Worm (Caenorhabditis elegans): ENCODE data around the gene str-13.

The str-13 gene

ce11 chrV:2684227-2684626, 42.8 kb downstream of the str-13 start:
- TF ChIP-seq pes-1 (GFP tag; IDR thresholded peaks at IDR 0.05) (no peak), ceh-13 (GFP tag; optimal IDR thresholded peaks at IDR 0.05) (no peak), hnd-1 (tag; optimal IDR thresholded peaks at IDR 0.05) (no peak), ets-7 (tag; optimal IDR thresholded peaks at IDR 0.05) (no peak), ceh-36 (tag; optimal IDR thresholded peaks at IDR 0.05) (no peak), ama-1 (optimal IDR thresholded peaks at IDR 0.05) (no peak), sea-1 (GFP tag; conservative IDR thresholded peaks at IDR 0.05) (no peak), B0310.2 (tag; optimal IDR thresholded peaks at IDR 0.05) (no peak), F13C5.2 (tag; optimal IDR thresholded peaks at IDR 0.05) (no peak), hmbx-1 (tag; optimal IDR thresholded peaks at IDR 0.05) (no peak), tbx-11 (GFP tag; IDR thresholded peaks at IDR 0.05) (no peak), flt-1 (GFP tag; IDR thresholded peaks at IDR 0.05) (no peak), tra-4 (tag; optimal IDR thresholded peaks at IDR 0.05) (no peak), aly-1 (tag; optimal IDR thresholded peaks at IDR 0.05) (no peak), scrt-1 (GFP tag; IDR thresholded peaks at IDR 0.05) (no peak), hmg-4 (GFP tag; optimal IDR thresholded peaks at IDR 0.05) (no peak), tbx-37 (GFP tag; conservative IDR thresholded peaks at IDR 0.05) (no peak)

- TF ChIP-seq hmg-4 (GFP tag; optimal IDR thresholded peaks at IDR 0.05) (no peak), aly-1 (tag; optimal IDR thresholded peaks at IDR 0.05) (no peak), pes-1 (GFP tag; IDR thresholded peaks at IDR 0.05) (no peak), tra-4 (tag; optimal IDR thresholded peaks at IDR 0.05) (no peak), ets-7 (tag; optimal IDR thresholded peaks at IDR 0.05) (no peak), scrt-1 (GFP tag; IDR thresholded peaks at IDR 0.05) (no peak), hmbx-1 (tag; optimal IDR thresholded peaks at IDR 0.05) (no peak), ceh-13 (GFP tag; optimal IDR thresholded peaks at IDR 0.05) (no peak), tbx-11 (GFP tag; IDR thresholded peaks at IDR 0.05) (no peak), F13C5.2 (tag; optimal IDR thresholded peaks at IDR 0.05) (no peak), ceh-36 (tag; optimal IDR thresholded peaks at IDR 0.05) (no peak), hnd-1 (tag; optimal IDR thresholded peaks at IDR 0.05) (no peak), tbx-37 (GFP tag; conservative IDR thresholded peaks at IDR 0.05) (no peak), ama-1 (optimal IDR thresholded peaks at IDR 0.05) (no peak), flt-1 (GFP tag; IDR thresholded peaks at IDR 0.05) (no peak), sea-1 (GFP tag; conservative IDR thresholded peaks at IDR 0.05) (no peak), B0310.2 (tag; optimal IDR thresholded peaks at IDR 0.05) (no peak)
Measured at ce11 chrV:2683497-2683896, 43.5 kb downstream of the str-13 start.

ce11 chrV:2677648-2678047, 49.4 kb downstream of the str-13 start:
- TF ChIP-seq hmbx-1 (tag; optimal IDR thresholded peaks at IDR 0.05) (no peak), aly-1 (tag; optimal IDR thresholded peaks at IDR 0.05) (no peak), hmg-4 (GFP tag; optimal IDR thresholded peaks at IDR 0.05) (no peak), scrt-1 (GFP tag; IDR thresholded peaks at IDR 0.05) (no peak), flt-1 (GFP tag; IDR thresholded peaks at IDR 0.05) (no peak), tra-4 (tag; optimal IDR thresholded peaks at IDR 0.05) (no peak), ama-1 (optimal IDR thresholded peaks at IDR 0.05) (no peak), sea-1 (GFP tag; conservative IDR thresholded peaks at IDR 0.05) (no peak), B0310.2 (tag; optimal IDR thresholded peaks at IDR 0.05) (no peak), ets-7 (tag; optimal IDR thresholded peaks at IDR 0.05) (no peak), tbx-11 (GFP tag; IDR thresholded peaks at IDR 0.05) (no peak), ceh-13 (GFP tag; optimal IDR thresholded peaks at IDR 0.05) (no peak), tbx-37 (GFP tag; conservative IDR thresholded peaks at IDR 0.05) (no peak), pes-1 (GFP tag; IDR thresholded peaks at IDR 0.05) (no peak)
